Worm (Caenorhabditis elegans) whole organism, L4 larva: ENCODE data around the gene kin-9.

Source experiments
- F26F4.8 ChIP-seq: fragments of 200-800 bp; sonication (Bioruptor generic); conservative IDR thresholded peaks from 2 replicates; pipeline ENCODE4 v1.3.6; 2022; ENCODE audit warnings: missing genetic modification characterization, missing compliant biosample characterization
- F44E2.7 ChIP-seq: fragments of 200-800 bp; sonication (Bioruptor generic); IDR thresholded peaks from 2 replicates; pipeline ENCODE4 v2.1.2; 2022; ENCODE audit warnings: missing genetic modification characterization, missing compliant biosample characterization
- R02D3.7 ChIP-seq: fragments of 150-350 bp; sonication (generic microtip); optimal IDR thresholded peaks from 3 replicates; lab custom pipeline; 2014; ENCODE audit warnings: missing biosample characterization, missing genetic modification characterization
- T20F7.1 ChIP-seq: fragments of 200-800 bp; sonication (Bioruptor generic); optimal IDR thresholded peaks from 2 replicates; lab custom pipeline; 2018; ENCODE audit warnings: mild to moderate bottlenecking, missing genetic modification characterization, missing compliant biosample characterization
- T26A8.4 ChIP-seq: fragments of 200-800 bp; sonication (Bioruptor generic); IDR thresholded peaks from 2 replicates; pipeline ENCODE4 v1.3.6; 2022; ENCODE audit warnings: missing genetic modification characterization, missing compliant biosample characterization
- Y48G9A.11 ChIP-seq: fragments of 200-800 bp; sonication (Bioruptor generic); IDR thresholded peaks from 2 replicates; pipeline ENCODE4 v1.3.6; 2022; ENCODE audit warnings: missing genetic modification reagents, missing genetic modification characterization, missing compliant biosample characterization
- Y75B8A.6 ChIP-seq: fragments of 200-800 bp; sonication (Bioruptor generic); IDR thresholded peaks from 2 replicates; pipeline ENCODE4 v1.3.6; 2022; ENCODE audit warnings: missing genetic modification reagents, missing genetic modification characterization, missing compliant biosample characterization
- ceh-20 ChIP-seq: fragments of 200-800 bp; sonication (Bioruptor generic); IDR thresholded peaks from 2 replicates; pipeline ENCODE4 v1.3.6; 2022; ENCODE audit warnings: missing genetic modification reagents, missing genetic modification characterization, missing compliant biosample characterization
- ceh-44 ChIP-seq: fragments of 200-800 bp; sonication (Bioruptor generic); IDR thresholded peaks from 2 replicates; pipeline ENCODE4 v1.3.6; 2022; ENCODE audit warnings: missing genetic modification reagents, missing genetic modification characterization, missing compliant biosample characterization
- ceh-62 ChIP-seq: sonication (generic microtip); optimal IDR thresholded peaks from 2 replicates; lab custom pipeline; 2017; ENCODE audit warnings: missing biosample characterization, missing genetic modification characterization
- ctbp-1 ChIP-seq: fragments of 200-800 bp; sonication (Bioruptor generic); IDR thresholded peaks from 2 replicates; pipeline ENCODE4 v1.3.6; 2022; ENCODE audit warnings: missing genetic modification reagents, missing genetic modification characterization, missing compliant biosample characterization
- daf-12 ChIP-seq: fragments of 150-350 bp; optimal IDR thresholded peaks from 2 replicates; lab custom pipeline; 2014; ENCODE audit warnings: missing biosample characterization, missing genetic modification reagents, missing genetic modification characterization
- daf-16 ChIP-seq, 3 experiments: sonication (generic microtip); optimal IDR thresholded peaks; 2 replicates each; lab custom pipeline; 2016 to 2017; ENCODE audit warnings: missing genetic modification characterization in 3 of 3, missing genetic modification reagents in 3 of 3, mild to moderate bottlenecking in 2 of 3, missing compliant biosample characterization in 2 of 3, missing biosample characterization in 1 of 3, moderate library complexity in 1 of 3
- daf-19 ChIP-seq: fragments of 200-800 bp; sonication (Bioruptor generic); conservative IDR thresholded peaks from 2 replicates; pipeline ENCODE4 v1.3.6; 2022; ENCODE audit warnings: missing genetic modification characterization, missing compliant biosample characterization
- dmd-6 ChIP-seq: fragments of 200-800 bp; sonication (Bioruptor generic); IDR thresholded peaks from 2 replicates; pipeline ENCODE4 v1.3.6; 2022; ENCODE audit warnings: missing genetic modification reagents, missing genetic modification characterization, missing compliant biosample characterization
- duxl-1 ChIP-seq: sonication (generic microtip); optimal IDR thresholded peaks from 2 replicates; lab custom pipeline; 2016; ENCODE audit warnings: mild to moderate bottlenecking, missing genetic modification characterization, moderate library complexity, missing compliant biosample characterization; ENCODE audit not compliant: poor library complexity
- dve-1 ChIP-seq: sonication (generic microtip); optimal IDR thresholded peaks from 2 replicates; lab custom pipeline; 2017; ENCODE audit warnings: antibody characterized with exemption, mild to moderate bottlenecking, missing genetic modification characterization, missing compliant biosample characterization; ENCODE audit not compliant: insufficient read depth
- egl-43 ChIP-seq: fragments of 200-800 bp; sonication (Bioruptor generic); IDR thresholded peaks from 2 replicates; pipeline ENCODE4 v1.3.6; 2022; ENCODE audit warnings: missing genetic modification reagents, missing genetic modification characterization, missing compliant biosample characterization
- gei-8 ChIP-seq: fragments of 200-800 bp; sonication (Bioruptor generic); optimal IDR thresholded peaks from 2 replicates; lab custom pipeline; 2018; ENCODE audit warnings: mild to moderate bottlenecking, missing genetic modification characterization, missing compliant biosample characterization
- hlh-11 ChIP-seq: fragments of 200-800 bp; sonication (Bioruptor generic); optimal IDR thresholded peaks from 2 replicates; lab custom pipeline; 2018; ENCODE audit warnings: mild to moderate bottlenecking, missing genetic modification characterization, missing compliant biosample characterization
- lsy-2 ChIP-seq, 2 experiments: fragments of 150-350 bp in 1 of 2; sonication (generic microtip) in 1 of 2; optimal IDR thresholded peaks; 2 replicates each; lab custom pipeline; 2014 to 2017; ENCODE audit warnings: missing biosample characterization in 2 of 2, missing genetic modification characterization in 2 of 2
- madf-9 ChIP-seq: fragments of 200-800 bp; sonication (Bioruptor generic); conservative IDR thresholded peaks from 2 replicates; pipeline ENCODE4 v1.3.6; 2022; ENCODE audit warnings: missing genetic modification reagents, missing genetic modification characterization, missing compliant biosample characterization
- mdl-1 ChIP-seq, 2 experiments: fragments of 150-350 bp in 1 of 2; sonication (generic microtip) in 1 of 2; optimal IDR thresholded peaks; 2 replicates each; lab custom pipeline; 2014 to 2017; ENCODE audit warnings: missing biosample characterization in 2 of 2, missing genetic modification characterization in 2 of 2
- mdt-29 ChIP-seq: fragments of 200-800 bp; sonication (Bioruptor generic); IDR thresholded peaks from 2 replicates; pipeline ENCODE4 v1.3.6; 2022; ENCODE audit warnings: missing genetic modification reagents, missing genetic modification characterization, missing compliant biosample characterization
- mep-1 ChIP-seq: fragments of 150-350 bp; sonication (generic microtip); optimal IDR thresholded peaks from 3 replicates; lab custom pipeline; 2014; ENCODE audit warnings: missing biosample characterization, missing genetic modification characterization
- nhr-237 ChIP-seq: sonication (generic microtip); optimal IDR thresholded peaks from 2 replicates; lab custom pipeline; 2017; ENCODE audit warnings: missing biosample characterization, missing genetic modification characterization
- nhr-28 ChIP-seq: fragments of 150-350 bp; optimal IDR thresholded peaks from 2 replicates; lab custom pipeline; 2014; ENCODE audit warnings: missing biosample characterization, missing genetic modification characterization
- nhr-6 ChIP-seq: fragments of 150-350 bp; optimal IDR thresholded peaks from 2 replicates; lab custom pipeline; 2014; ENCODE audit warnings: missing biosample characterization, missing genetic modification characterization
- nhr-76 ChIP-seq: fragments of 150-350 bp; optimal IDR thresholded peaks from 2 replicates; lab custom pipeline; 2014; ENCODE audit warnings: missing biosample characterization, missing genetic modification characterization
- pha-4 ChIP-seq, 2 experiments: fragments of 150-350 bp in 1 of 2; fragments of 200-800 bp in 1 of 2; sonication (Bioruptor generic) in 1 of 2; IDR thresholded peaks in 1 of 2; optimal IDR thresholded peaks in 1 of 2; 2 replicates each; pipeline versions ENCODE4 v1.3.6 to Lab custom; 2014 to 2022; ENCODE audit warnings: missing genetic modification characterization in 2 of 2, missing genetic modification reagents in 2 of 2, missing biosample characterization in 1 of 2, missing compliant biosample characterization in 1 of 2
- pqm-1 ChIP-seq: sonication (generic microtip); optimal IDR thresholded peaks from 2 replicates; lab custom pipeline; 2017; ENCODE audit warnings: missing biosample characterization, missing genetic modification characterization
- rbr-2 ChIP-seq: sonication (generic microtip); optimal IDR thresholded peaks from 2 replicates; lab custom pipeline; 2016; ENCODE audit warnings: missing genotype, missing genetic modification characterization, missing compliant biosample characterization
- sdz-12 ChIP-seq: fragments of 200-800 bp; sonication (Bioruptor generic); optimal IDR thresholded peaks from 2 replicates; lab custom pipeline; 2018; ENCODE audit warnings: mild to moderate bottlenecking, missing genetic modification characterization, missing compliant biosample characterization
- tag-97 ChIP-seq: fragments of 200-800 bp; sonication (Bioruptor generic); IDR thresholded peaks from 2 replicates; pipeline ENCODE4 v1.3.6; 2022; ENCODE audit warnings: missing genetic modification characterization, missing compliant biosample characterization
- unc-130 ChIP-seq: sonication (generic microtip); optimal IDR thresholded peaks from 2 replicates; lab custom pipeline; 2016; ENCODE audit warnings: missing genetic modification reagents, missing genetic modification characterization, missing compliant biosample characterization
- unc-39 ChIP-seq: sonication (generic microtip); optimal IDR thresholded peaks from 2 replicates; lab custom pipeline; 2017; ENCODE audit warnings: missing biosample characterization, missing genetic modification characterization
- vab-7 ChIP-seq: fragments of 200-800 bp; sonication (Bioruptor generic); IDR thresholded peaks from 2 replicates; pipeline ENCODE4 v1.3.6; 2022; ENCODE audit warnings: missing genetic modification reagents, missing genetic modification characterization, missing compliant biosample characterization
- zip-11 ChIP-seq: fragments of 200-800 bp; sonication (Bioruptor generic); IDR thresholded peaks from 2 replicates; pipeline ENCODE4 v1.3.6; 2022; ENCODE audit warnings: missing genetic modification characterization, missing compliant biosample characterization

The kin-9 gene

DNA sequence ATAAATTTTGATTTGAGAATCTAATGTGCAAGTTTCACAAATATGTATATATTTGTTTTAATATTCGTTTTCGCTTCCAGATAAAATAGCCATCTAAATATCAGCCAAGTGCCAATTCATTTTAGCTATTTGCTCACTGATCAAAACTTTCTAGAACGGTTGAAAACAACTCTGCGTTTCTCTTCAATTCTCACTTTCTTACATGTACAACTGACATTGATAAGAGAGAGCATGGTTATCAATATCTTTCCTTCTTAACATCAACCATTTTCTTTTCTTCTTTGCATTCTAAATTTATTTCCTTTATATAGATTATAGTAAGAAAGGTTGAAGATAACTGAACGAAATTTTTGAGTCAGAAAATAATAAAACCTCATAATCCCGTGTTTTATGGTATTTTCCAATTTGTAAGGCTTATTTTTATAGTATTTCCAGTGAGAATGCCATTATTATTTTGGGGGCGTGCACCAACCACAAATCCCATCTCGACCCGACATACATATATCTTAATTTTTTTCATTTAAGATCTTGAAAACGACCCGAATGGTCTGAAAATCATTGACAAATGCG is 4.1 kb upstream of the kin-9 start, which contains the start of gene F08F1.3:
TSS of gene F08F1.3 (plus strand) at position 520 of the 570 bp plus-strand sequence.
- TF ChIP-seq egl-43 (GFP tag; lab: Robert Waterston, UW) (no peak), mdl-1 (tag; optimal IDR thresholded peaks at IDR 0.05; lab: Kevin White, UChicago) (no peak), unc-130 (GFP tag; lab: Kevin White, UChicago) (no peak), F26F4.8 (GFP tag; lab: Robert Waterston, UW) (no peak), vab-7 (GFP tag; lab: Robert Waterston, UW) (no peak), zip-11 (GFP tag; lab: Robert Waterston, UW) (no peak), mdt-29 (no peak), hlh-11 (tag; lab: Kevin White, UChicago) (peak; percentile 21), mep-1 (tag; lab: Kevin White, UChicago) (no peak), dve-1 (tag; lab: Kevin White, UChicago) (peak; percentile 78), R02D3.7 (tag; lab: Kevin White, UChicago) (no peak), F44E2.7 (GFP tag; lab: Robert Waterston, UW) (no peak), pqm-1 (peak; percentile 80), ceh-44 (GFP tag; lab: Robert Waterston, UW) (no peak), Y48G9A.11 (no peak), nhr-28 (peak; percentile 52), madf-9 (GFP tag; lab: Robert Waterston, UW) (no peak), daf-16 (GFP tag; optimal IDR thresholded peaks at IDR 0.05; lab: Kevin White, UChicago) (no peak), daf-16 (tag; optimal IDR thresholded peaks at IDR 0.05; lab: Kevin White, UChicago) (peak; percentile 83), nhr-6 (tag; lab: Kevin White, UChicago) (no peak), T20F7.1 (GFP tag; lab: Kevin White, UChicago) (no peak), pha-4 (GFP tag; IDR thresholded peaks at IDR 0.05; lab: Robert Waterston, UW) (no peak), pha-4 (tag; optimal IDR thresholded peaks at IDR 0.05; lab: Kevin White, UChicago) (no peak), duxl-1 (no peak), daf-19 (GFP tag; lab: Robert Waterston, UW) (no peak), Y75B8A.6 (GFP tag; lab: Robert Waterston, UW) (no peak), gei-8 (GFP tag; lab: Kevin White, UChicago) (no peak), rbr-2 (no peak), dmd-6 (GFP tag; lab: Robert Waterston, UW) (peak; percentile 29; the same call in 1 of the 2 replicates)

- TF ChIP-seq nhr-28 = no peak
- no peak for TF ChIP-seq sdz-12 (GFP tag; lab: Kevin White, UChicago)
- no peak for TF ChIP-seq lsy-2 (tag; optimal IDR thresholded peaks at IDR 0.05; lab: Kevin White, UChicago)
- TF ChIP-seq unc-39 (tag; lab: Kevin White, UChicago) = no peak
- no peak for TF ChIP-seq tag-97 (GFP tag; lab: Robert Waterston, UW)
- TF ChIP-seq daf-12 (tag; lab: Kevin White, UChicago) = no peak
- TF ChIP-seq zip-11 (GFP tag; lab: Robert Waterston, UW) = no peak
- no peak for TF ChIP-seq mdt-29
- TF ChIP-seq ctbp-1 (GFP tag; lab: Robert Waterston, UW) = no peak
- TF ChIP-seq nhr-6 (tag; lab: Kevin White, UChicago) = no peak
- no peak for TF ChIP-seq madf-9 (GFP tag; lab: Robert Waterston, UW)
- TF ChIP-seq ceh-62 (tag; lab: Kevin White, UChicago) = no peak
- TF ChIP-seq nhr-76 (tag; lab: Kevin White, UChicago) = no peak
- TF ChIP-seq pha-4 (GFP tag; IDR thresholded peaks at IDR 0.05; lab: Robert Waterston, UW) = no peak
- TF ChIP-seq pha-4 (tag; optimal IDR thresholded peaks at IDR 0.05; lab: Kevin White, UChicago) = no peak
- TF ChIP-seq nhr-237 = no peak
- no peak for TF ChIP-seq T26A8.4
- no peak for TF ChIP-seq ceh-20
Observed at ce11 chrX:8429503-8429902, 3.0 kb upstream of the kin-9 start.
